Worm (Caenorhabditis elegans) whole organism, young adult: Measurements from ENCODE around the gene srsx-16.

Experiments used
- ZK185.1 ChIP-seq: sonication (generic microtip); optimal IDR thresholded peaks from 2 replicates; lab custom pipeline; 2016; ENCODE audit warnings: mild to moderate bottlenecking, missing genetic modification characterization, missing compliant biosample characterization; ENCODE audit not compliant: poor library complexity, severe bottlenecking
- aptf-3 ChIP-seq: fragments of 200-800 bp; sonication (Bioruptor generic); IDR thresholded peaks from 2 replicates; pipeline ENCODE4 v1.3.6; 2022; ENCODE audit warnings: missing genetic modification characterization, missing compliant biosample characterization
- ccch-3 ChIP-seq: fragments of 200-800 bp; sonication (Bioruptor generic); optimal IDR thresholded peaks from 2 replicates; lab custom pipeline; 2018; ENCODE audit warnings: mild to moderate bottlenecking, missing genetic modification characterization, missing compliant biosample characterization
- madf-3 ChIP-seq: fragments of 200-800 bp; sonication (Bioruptor generic); IDR thresholded peaks from 2 replicates; pipeline ENCODE4 v1.3.6; 2022; ENCODE audit warnings: missing genetic modification reagents, missing genetic modification characterization, missing compliant biosample characterization
- pha-4 ChIP-seq: fragments of 150-350 bp; sonication (generic microtip); optimal IDR thresholded peaks from 2 replicates; lab custom pipeline; 2014; ENCODE audit warnings: missing biosample characterization, missing genetic modification reagents, missing genetic modification characterization
- sea-2 ChIP-seq: fragments of 200-800 bp; sonication (Bioruptor generic); IDR thresholded peaks from 2 replicates; pipeline ENCODE4 v1.3.6; 2022; ENCODE audit warnings: missing genetic modification characterization, missing compliant biosample characterization
- unc-62 ChIP-seq: fragments of 150-350 bp; optimal IDR thresholded peaks from 2 replicates; lab custom pipeline; 2014; ENCODE audit warnings: missing biosample characterization, missing genetic modification reagents, missing genetic modification characterization

DNA sequence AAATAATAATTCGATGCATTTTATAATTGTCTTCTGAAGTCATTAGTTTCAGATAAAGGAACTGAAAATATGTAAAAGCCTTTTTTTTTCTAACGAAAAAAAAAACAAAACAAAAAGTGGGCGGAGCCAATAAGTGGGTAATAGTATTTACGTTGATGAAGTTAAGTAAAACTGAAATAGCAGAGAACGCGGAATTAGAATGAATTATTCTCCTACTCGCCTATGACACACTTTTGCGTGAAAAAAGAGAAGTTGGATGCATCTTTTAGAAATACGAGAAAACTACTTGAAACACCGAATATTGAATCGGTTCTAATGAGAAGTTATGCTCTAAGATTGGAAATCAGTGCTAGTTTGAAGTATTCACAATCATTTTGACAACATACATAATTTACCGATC is at the start of gene srsx-16:
- TF ChIP-seq unc-62 (GFP tag; lab: Kevin White, UChicago) (no peak), pha-4 (tag; lab: Kevin White, UChicago) (no peak), sea-2 (GFP tag; lab: Robert Waterston, UW) (no peak), ccch-3 (no peak), ZK185.1 (no peak), madf-3 (GFP tag; lab: Robert Waterston, UW) (no peak), aptf-3 (no peak)
